Fruit fly (Drosophila melanogaster): ENCODE results near the gene CG32432.

Gene CG32432

dm6 chr3L:20835882-20836281 is 49.1 kb downstream of the CG32432 start, which contains the start of gene CG3288:
CG3288 (plus strand) TSS chr3L:20836182.
- TF ChIP-seq Hnf4 (GFP tag; optimal IDR thresholded peaks at IDR 0.05) (no peak), h (GFP tag; optimal IDR thresholded peaks at IDR 0.05) (no peak), dmrt93B (GFP tag; optimal IDR thresholded peaks at IDR 0.05) (no peak), Jra (GFP tag; optimal IDR thresholded peaks at IDR 0.05) (no peak), tai (GFP tag; optimal IDR thresholded peaks at IDR 0.05) (no peak), GATAd (GFP tag; optimal IDR thresholded peaks at IDR 0.05) (no peak), rgr (GFP tag; optimal IDR thresholded peaks at IDR 0.05) (no peak), Dif (GFP tag; optimal IDR thresholded peaks at IDR 0.05; ENCODE audit: partially characterized antibody) (no peak), Mio (GFP tag; optimal IDR thresholded peaks at IDR 0.05) (no peak), Abd-B (GFP tag; optimal IDR thresholded peaks at IDR 0.05) (no peak), OdsH (GFP tag; optimal IDR thresholded peaks at IDR 0.05) (no peak), Hr83 (GFP tag; optimal IDR thresholded peaks at IDR 0.05; ENCODE audit: poor library complexity, severe bottlenecking) (no peak), jim (GFP tag; optimal IDR thresholded peaks at IDR 0.05) (no peak), Hr78 (GFP tag; optimal IDR thresholded peaks at IDR 0.05) (no peak), Rel (GFP tag; optimal IDR thresholded peaks at IDR 0.05) (no peak), Rel (tag; optimal IDR thresholded peaks at IDR 0.05) (no peak)

- TF ChIP-seq Abd-B (GFP tag; optimal IDR thresholded peaks at IDR 0.05) = no peak
- no peak for TF ChIP-seq h (GFP tag; optimal IDR thresholded peaks at IDR 0.05)
- no peak for TF ChIP-seq GATAd (GFP tag; optimal IDR thresholded peaks at IDR 0.05)
- no peak for TF ChIP-seq psq (GFP tag; optimal IDR thresholded peaks at IDR 0.05)
- TF ChIP-seq woc (GFP tag; optimal IDR thresholded peaks at IDR 0.05) = no peak
- TF ChIP-seq Hr78 (GFP tag; optimal IDR thresholded peaks at IDR 0.05) = no peak
- TF ChIP-seq Vsx2 (GFP tag; optimal IDR thresholded peaks at IDR 0.05; ENCODE audit: partially characterized antibody) = no peak
- no peak for TF ChIP-seq HLH106 (tag; optimal IDR thresholded peaks at IDR 0.05)
- no peak for TF ChIP-seq usp (GFP tag; optimal IDR thresholded peaks at IDR 0.05)
- no peak for TF ChIP-seq Dfd (GFP tag; optimal IDR thresholded peaks at IDR 0.05)
- no peak for TF ChIP-seq foxo (GFP tag; optimal IDR thresholded peaks at IDR 0.05)
- no peak for TF ChIP-seq CG9705 (GFP tag; optimal IDR thresholded peaks at IDR 0.05)
- TF ChIP-seq Hr83 (GFP tag; optimal IDR thresholded peaks at IDR 0.05; ENCODE audit: poor library complexity, severe bottlenecking) = no peak
- no peak for TF ChIP-seq Dif (GFP tag; optimal IDR thresholded peaks at IDR 0.05; ENCODE audit: partially characterized antibody)
- TF ChIP-seq sv (GFP tag; optimal IDR thresholded peaks at IDR 0.05) = no peak
Observed at dm6 chr3L:20834150-20834549, 50.8 kb downstream of the CG32432 start.

dm6 chr3L:20830361-20830760 is 54.6 kb downstream of the CG32432 start:
- TF ChIP-seq Dfd (GFP tag; optimal IDR thresholded peaks at IDR 0.05) (no peak), Abd-B (GFP tag; optimal IDR thresholded peaks at IDR 0.05) (no peak), jim (GFP tag; optimal IDR thresholded peaks at IDR 0.05) (no peak), woc (GFP tag; optimal IDR thresholded peaks at IDR 0.05) (no peak), CG9705 (GFP tag; optimal IDR thresholded peaks at IDR 0.05) (no peak), h (GFP tag; optimal IDR thresholded peaks at IDR 0.05) (no peak), fru (GFP tag; optimal IDR thresholded peaks at IDR 0.05) (no peak), GATAd (GFP tag; optimal IDR thresholded peaks at IDR 0.05) (no peak)

dm6 chr3L:20827962-20828361 is 57.0 kb downstream of the CG32432 start:
- TF ChIP-seq GATAd (GFP tag; optimal IDR thresholded peaks at IDR 0.05) = no peak
- no peak for TF ChIP-seq dmrt93B (GFP tag; optimal IDR thresholded peaks at IDR 0.05)
- TF ChIP-seq Dfd (GFP tag; optimal IDR thresholded peaks at IDR 0.05) = no peak
- TF ChIP-seq foxo (GFP tag; optimal IDR thresholded peaks at IDR 0.05) = no peak
- TF ChIP-seq jim (GFP tag; optimal IDR thresholded peaks at IDR 0.05) = no peak
- no peak for TF ChIP-seq sage (GFP tag; optimal IDR thresholded peaks at IDR 0.05)
- no peak for TF ChIP-seq Myc (optimal IDR thresholded peaks at IDR 0.05)
- TF ChIP-seq Mio (GFP tag; optimal IDR thresholded peaks at IDR 0.05) = no peak
- no peak for TF ChIP-seq psq (GFP tag; optimal IDR thresholded peaks at IDR 0.05)
- TF ChIP-seq sv (GFP tag; optimal IDR thresholded peaks at IDR 0.05) = no peak
- TF ChIP-seq dl (GFP tag; optimal IDR thresholded peaks at IDR 0.05; ENCODE audit: insufficient read depth in 1 of 2, partially characterized antibody in 2 of 2) = no peak
- TF ChIP-seq Dif (GFP tag; optimal IDR thresholded peaks at IDR 0.05; ENCODE audit: partially characterized antibody) = no peak
- no peak for TF ChIP-seq dsf (GFP tag; optimal IDR thresholded peaks at IDR 0.05; ENCODE audit: borderline replicate concordance)
- no peak for TF ChIP-seq fru (GFP tag; optimal IDR thresholded peaks at IDR 0.05)
- no peak for TF ChIP-seq CG9705 (GFP tag; optimal IDR thresholded peaks at IDR 0.05)
- TF ChIP-seq lola (GFP tag; optimal IDR thresholded peaks at IDR 0.05) = no peak
- no peak for TF ChIP-seq Hr78 (GFP tag; optimal IDR thresholded peaks at IDR 0.05)
